Fruit fly (Drosophila melanogaster): ENCODE data around the gene CG13116.

Gene CG13116

dm6 chr2L:9757990-9758814, 28.5 kb downstream of the CG13116 start, which contains the start of gene zf30C (continued):
- TF ChIP-seq Side (GFP tag; optimal IDR thresholded peaks at IDR 0.05) (peak; percentile 91), CG2712 (tag; optimal IDR thresholded peaks at IDR 0.05) (peak; percentile 79), CoRest (tag; optimal IDR thresholded peaks at IDR 0.05) (peak; percentile 79), lmd (GFP tag; IDR thresholded peaks at IDR 0.05) (peak; percentile 83), Hey (tag; optimal IDR thresholded peaks at IDR 0.05) (peak; percentile 28), CG11085 (GFP tag; IDR thresholded peaks at IDR 0.05) (peak; percentile 81), dan (GFP tag; IDR thresholded peaks at IDR 0.05) (peak; percentile 61), CG5180 (GFP tag; optimal IDR thresholded peaks at IDR 0.05) (peak; percentile 33), CG31388 (GFP tag; optimal IDR thresholded peaks at IDR 0.05) (peak; percentile 73), CG7271 (tag; optimal IDR thresholded peaks at IDR 0.05) (no peak), CTCF (GFP tag; optimal IDR thresholded peaks at IDR 0.05) (peak; percentile 7), shn (GFP tag; optimal IDR thresholded peaks at IDR 0.05) (peak; percentile 93), danr (GFP tag; IDR thresholded peaks at IDR 0.05) (peak; percentile 60; the same call in 1 of the 2 replicates), btn (GFP tag; optimal IDR thresholded peaks at IDR 0.05) (peak; percentile 16), CG14441 (GFP tag; IDR thresholded peaks at IDR 0.05) (peak; percentile 84), CG3995 (GFP tag; optimal IDR thresholded peaks at IDR 0.05) (peak; percentile 25), Antp (GFP tag; optimal IDR thresholded peaks at IDR 0.05) (peak; percentile 95), Ptx1 (GFP tag; IDR thresholded peaks at IDR 0.05) (peak; percentile 85), exex (tag; optimal IDR thresholded peaks at IDR 0.05) (peak; percentile 37), usp (GFP tag; optimal IDR thresholded peaks at IDR 0.05) (no peak), CG7839 (tag; optimal IDR thresholded peaks at IDR 0.05) (peak; percentile 76), CG11247 (GFP tag; IDR thresholded peaks at IDR 0.05) (peak; percentile 86), Dad (GFP tag; optimal IDR thresholded peaks at IDR 0.05) (peak; percentile 81), yki (optimal IDR thresholded peaks at IDR 0.05) (no peak), Dp (GFP tag; optimal IDR thresholded peaks at IDR 0.05) (peak; percentile 97), Abd-B (GFP tag; optimal IDR thresholded peaks at IDR 0.05) (peak; percentile 73), CG16815 (GFP tag; optimal IDR thresholded peaks at IDR 0.05) (peak; percentile 76), Spps (tag; optimal IDR thresholded peaks at IDR 0.05) (peak; percentile 5), seq (GFP tag; IDR thresholded peaks at IDR 0.05) (peak; percentile 86), E2f1 (GFP tag; IDR thresholded peaks at IDR 0.05) (peak; percentile 82), fd64A (GFP tag; optimal IDR thresholded peaks at IDR 0.05) (peak; percentile 17), kay (GFP tag; optimal IDR thresholded peaks at IDR 0.05) (peak; percentile 76), CG10321 (GFP tag; IDR thresholded peaks at IDR 0.05) (peak; percentile 57; the same call in 1 of the 2 replicates), lab (GFP tag; optimal IDR thresholded peaks at IDR 0.05) (peak; percentile 85), rib (GFP tag; IDR thresholded peaks at IDR 0.05) (peak; percentile 47), tx (GFP tag; optimal IDR thresholded peaks at IDR 0.05) (peak; percentile 90), CG3847 (GFP tag; IDR thresholded peaks at IDR 0.05) (peak; percentile 86), gro (GFP tag; optimal IDR thresholded peaks at IDR 0.05) (peak; percentile 75), Jarid2 (GFP tag; optimal IDR thresholded peaks at IDR 0.05) (no peak), CG15601 (tag; optimal IDR thresholded peaks at IDR 0.05) (peak; percentile 48), jigr1 (GFP tag; IDR thresholded peaks at IDR 0.05) (peak; percentile 74; the same call in 1 of the 3 replicates), gem (tag; optimal IDR thresholded peaks at IDR 0.05) (peak; percentile 85), CG6791 (GFP tag; IDR thresholded peaks at IDR 0.05; ENCODE audit: partially characterized antibody) (no peak), CG12299 (tag; optimal IDR thresholded peaks at IDR 0.05) (peak; percentile 72), CG9797 (GFP tag; optimal IDR thresholded peaks at IDR 0.05) (peak; percentile 3), Aef1 (GFP tag; IDR thresholded peaks at IDR 0.05) (peak; percentile 87), CG11695 (GFP tag; IDR thresholded peaks at IDR 0.05) (peak; percentile 63; the same call in 2 of the 3 replicates), zf30C (GFP tag; optimal IDR thresholded peaks at IDR 0.05) (peak; percentile 100), CG10431 (GFP tag; optimal IDR thresholded peaks at IDR 0.05) (no peak), CG31224 (GFP tag; IDR thresholded peaks at IDR 0.05) (peak; percentile 75)
